Worm (Caenorhabditis elegans) whole organism, late embryonic: Measurements from ENCODE around the gene pqn-37.

ENCODE experiments used
- ama-1 ChIP-seq: fragments of 150-350 bp; optimal IDR thresholded peaks from 2 replicates; lab custom pipeline; 2014
- elt-2 ChIP-seq: sonication (generic microtip); optimal IDR thresholded peaks from 2 replicates; lab custom pipeline; 2016; ENCODE audit warnings: missing genetic modification reagents, missing genetic modification characterization, missing compliant biosample characterization
- elt-4 ChIP-seq: sonication (generic microtip); optimal IDR thresholded peaks from 2 replicates; lab custom pipeline; 2016; ENCODE audit warnings: missing genetic modification characterization, missing compliant biosample characterization
- fkh-10 ChIP-seq: fragments of 150-350 bp; optimal IDR thresholded peaks from 2 replicates; lab custom pipeline; 2014; ENCODE audit warnings: missing biosample characterization, missing genetic modification reagents, missing genetic modification characterization
- rnt-1 ChIP-seq: sonication (generic microtip); optimal IDR thresholded peaks from 2 replicates; lab custom pipeline; 2016; ENCODE audit warnings: missing genetic modification characterization, missing compliant biosample characterization

- TF ChIP-seq elt-4, result no peak
- TF ChIP-seq ama-1, result no peak
- TF ChIP-seq elt-2, result no peak
- no peak for TF ChIP-seq rnt-1 (tag; lab: Kevin White, UChicago)
- no peak for TF ChIP-seq fkh-10 (GFP tag; lab: Kevin White, UChicago)
Measured at ce11 chrX:3202350-3202749, 48.0 kb downstream of the pqn-37 start.
